Fruit fly (Drosophila melanogaster): ENCODE data around the gene CG7920.

DNA sequence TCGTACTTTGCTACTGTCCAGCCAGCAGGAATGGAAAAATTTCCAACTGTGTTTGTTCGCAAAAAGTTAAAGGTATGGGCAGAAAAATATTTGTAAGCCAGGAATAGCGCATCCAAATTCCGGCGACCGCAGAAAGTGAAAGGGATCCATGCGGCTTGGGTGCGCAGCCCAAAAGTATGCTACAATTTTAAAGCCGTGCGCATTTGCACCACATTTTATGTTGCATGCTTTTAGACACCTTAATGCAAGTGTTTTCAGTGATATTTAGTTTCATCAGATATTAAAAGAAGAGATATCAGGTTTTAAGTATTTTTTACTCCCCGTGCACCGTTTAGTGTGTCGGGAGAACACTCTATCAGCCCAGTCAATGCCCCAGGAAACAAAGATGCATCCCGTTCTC is 52.0 kb downstream of the CG7920 start:
- TF ChIP-seq Ets98B (GFP tag; IDR thresholded peaks at IDR 0.05) (no peak), CG32121 (GFP tag; IDR thresholded peaks at IDR 0.05) (no peak), CG14655 (GFP tag; optimal IDR thresholded peaks at IDR 0.05) (no peak), CG34367 (tag; optimal IDR thresholded peaks at IDR 0.05) (no peak), CG17806 (tag; optimal IDR thresholded peaks at IDR 0.05) (no peak), fd96Ca (GFP tag; IDR thresholded peaks at IDR 0.05) (no peak), CG9948 (tag; optimal IDR thresholded peaks at IDR 0.05) (no peak), CG4496 (GFP tag; IDR thresholded peaks at IDR 0.05) (no peak), CG10348 (GFP tag; IDR thresholded peaks at IDR 0.05) (no peak), CG15710 (tag; optimal IDR thresholded peaks at IDR 0.05) (no peak)
